Fruit fly (Drosophila melanogaster) whole organism, embryonic: ENCODE results near the gene CG46523.

Experiments
- ATbp ChIP-seq: fragments of 200-800 bp; sonication (Bioruptor generic); optimal IDR thresholded peaks from 2 replicates; lab custom pipeline; 2017; ENCODE audit warnings: missing biosample characterization, mild to moderate bottlenecking, missing genetic modification characterization, missing genetic modification reagents
- Asciz ChIP-seq: fragments of 200-800 bp; sonication (Bioruptor generic); optimal IDR thresholded peaks from 2 replicates; lab custom pipeline; 2017; ENCODE audit warnings: missing biosample characterization, mild to moderate bottlenecking, missing genetic modification characterization, missing genetic modification reagents
- BtbVII ChIP-seq: fragments of 200-800 bp; sonication (Bioruptor generic); optimal IDR thresholded peaks from 3 replicates; lab custom pipeline; 2017; ENCODE audit warnings: missing biosample characterization, mild to moderate bottlenecking, missing genetic modification characterization
- C15 ChIP-seq: fragments of 200-800 bp; sonication (Bioruptor generic); IDR thresholded peaks from 3 replicates; pipeline ENCODE4 v1.3.6; 2022; ENCODE audit warnings: missing biosample characterization, missing genetic modification characterization
- CG12769 ChIP-seq: fragments of 200-800 bp; sonication (Bioruptor generic); optimal IDR thresholded peaks from 2 replicates; lab custom pipeline; 2019; ENCODE audit warnings: missing biosample characterization, mild to moderate bottlenecking, missing genetic modification characterization, moderate library complexity
- CG13894 ChIP-seq: fragments of 200-800 bp; sonication (Bioruptor generic); optimal IDR thresholded peaks from 3 replicates; lab custom pipeline; 2018; ENCODE audit warnings: missing biosample characterization, mild to moderate bottlenecking, missing genetic modification characterization, moderate library complexity
- CG14014 ChIP-seq: fragments of 200-800 bp; sonication (Bioruptor generic); IDR thresholded peaks from 2 replicates; pipeline ENCODE4 v1.3.6; 2022; ENCODE audit warnings: missing biosample characterization, missing genetic modification characterization
- CG14965 ChIP-seq: fragments of 200-800 bp; sonication (Bioruptor generic); optimal IDR thresholded peaks from 2 replicates; lab custom pipeline; 2016; ENCODE audit warnings: missing biosample characterization, missing genetic modification characterization, borderline replicate concordance
- CG16779 ChIP-seq: fragments of 200-800 bp; sonication (Bioruptor generic); IDR thresholded peaks from 2 replicates; pipeline ENCODE4 v1.3.6; 2022; ENCODE audit warnings: missing biosample characterization, missing genetic modification characterization
- CG17361 ChIP-seq: fragments of 200-800 bp; sonication (Bioruptor generic); IDR thresholded peaks from 3 replicates; pipeline ENCODE4 v1.3.6; 2022; ENCODE audit warnings: missing biosample characterization, missing genetic modification characterization
- CG2712 ChIP-seq: fragments of 200-800 bp; optimal IDR thresholded peaks from 3 replicates; lab custom pipeline; 2019; ENCODE audit warnings: missing biosample characterization, mild to moderate bottlenecking, missing genetic modification characterization, moderate library complexity
- CG2889 ChIP-seq: fragments of 200-800 bp; sonication (Bioruptor generic); IDR thresholded peaks from 3 replicates; pipeline ENCODE4 v1.3.6; 2022; ENCODE audit warnings: missing biosample characterization, missing genetic modification characterization
- CG31441 ChIP-seq: fragments of 200-800 bp; sonication (Bioruptor generic); IDR thresholded peaks from 2 replicates; pipeline ENCODE4 v1.3.6; 2022; ENCODE audit warnings: missing biosample characterization, missing genetic modification characterization
- CG3281 ChIP-seq: fragments of 200-800 bp; sonication (Bioruptor generic); optimal IDR thresholded peaks from 3 replicates; lab custom pipeline; 2017; ENCODE audit warnings: missing biosample characterization, mild to moderate bottlenecking, missing genetic modification characterization
- CG33213 ChIP-seq: fragments of 200-800 bp; sonication (Bioruptor generic); optimal IDR thresholded peaks from 3 replicates; lab custom pipeline; 2016; ENCODE audit warnings: missing biosample characterization, missing genetic modification characterization
- CG4282 ChIP-seq: fragments of 200-800 bp; sonication (Bioruptor generic); optimal IDR thresholded peaks from 2 replicates; lab custom pipeline; 2016; ENCODE audit warnings: missing biosample characterization, missing genetic modification characterization
- CG4730 ChIP-seq: fragments of 200-800 bp; sonication (Bioruptor generic); IDR thresholded peaks from 2 replicates; pipeline ENCODE4 v1.3.6; 2022; ENCODE audit warnings: missing biosample characterization, missing genetic modification characterization
- CG6765 ChIP-seq: fragments of 200-800 bp; sonication (Bioruptor generic); optimal IDR thresholded peaks from 3 replicates; lab custom pipeline; 2017; ENCODE audit warnings: missing biosample characterization, mild to moderate bottlenecking, missing genetic modification characterization
- CG7556 ChIP-seq: fragments of 200-800 bp; sonication (Bioruptor generic); optimal IDR thresholded peaks from 2 replicates; lab custom pipeline; 2017; ENCODE audit warnings: missing biosample characterization, mild to moderate bottlenecking, missing genetic modification characterization
- CG8290 ChIP-seq, 3 experiments: fragments of 200-800 bp; sonication (Bioruptor generic); optimal IDR thresholded peaks; 2 replicates each; lab custom pipeline; 2016 to 2019; ENCODE audit warnings: missing biosample characterization in 3 of 3, missing genetic modification characterization in 3 of 3, mild to moderate bottlenecking in 2 of 3, moderate library complexity in 1 of 3
- CG9727 ChIP-seq: fragments of 200-800 bp; sonication (Bioruptor generic); optimal IDR thresholded peaks from 3 replicates; lab custom pipeline; 2017; ENCODE audit warnings: missing biosample characterization, mild to moderate bottlenecking, missing genetic modification characterization
- CTCF ChIP-seq: fragments of 200-800 bp; sonication (Bioruptor generic); optimal IDR thresholded peaks from 2 replicates; lab custom pipeline; 2017; ENCODE audit warnings: missing biosample characterization, mild to moderate bottlenecking, missing genetic modification characterization, moderate library complexity
- CrebB ChIP-seq: fragments of 200-800 bp; sonication (Bioruptor generic); optimal IDR thresholded peaks from 3 replicates; lab custom pipeline; 2018; ENCODE audit warnings: missing biosample characterization, mild to moderate bottlenecking, missing genetic modification characterization
- Dbx ChIP-seq: fragments of 200-800 bp; sonication (Bioruptor generic); IDR thresholded peaks from 3 replicates; pipeline ENCODE4 v1.3.6; 2022; ENCODE audit warnings: missing biosample characterization, missing genetic modification characterization
- E2f2 ChIP-seq: fragments of 200-800 bp; sonication (Bioruptor generic); IDR thresholded peaks from 2 replicates; pipeline ENCODE4 v1.3.6; 2022; ENCODE audit warnings: missing biosample characterization, missing genetic modification characterization
- Fer3 ChIP-seq: fragments of 200-800 bp; sonication (Bioruptor generic); optimal IDR thresholded peaks from 2 replicates; lab custom pipeline; 2018; ENCODE audit warnings: missing biosample characterization, mild to moderate bottlenecking, missing genetic modification characterization, moderate library complexity
- GATAe ChIP-seq: fragments of 200-800 bp; sonication (Bioruptor generic); conservative IDR thresholded peaks from 2 replicates; pipeline ENCODE4 v1.3.6; 2022; ENCODE audit warnings: missing biosample characterization, missing genetic modification characterization
- HLH4C ChIP-seq: fragments of 200-800 bp; sonication (Bioruptor generic); IDR thresholded peaks from 3 replicates; pipeline ENCODE4 v1.3.6; 2022; ENCODE audit warnings: missing biosample characterization, missing genetic modification characterization; ENCODE audit not compliant: partially characterized antibody
- Hmx ChIP-seq: fragments of 200-800 bp; sonication (Bioruptor generic); optimal IDR thresholded peaks from 2 replicates; lab custom pipeline; 2016; ENCODE audit warnings: missing biosample characterization, missing genetic modification characterization
- NC2β ChIP-seq: fragments of 200-800 bp; sonication (Bioruptor generic); optimal IDR thresholded peaks from 2 replicates; lab custom pipeline; 2016; ENCODE audit warnings: missing biosample characterization, missing genetic modification characterization
- Rx ChIP-seq: fragments of 200-800 bp; sonication (Bioruptor generic); IDR thresholded peaks from 2 replicates; pipeline ENCODE4 v1.3.6; 2022; ENCODE audit warnings: missing biosample characterization, missing genetic modification characterization
- Sry-β ChIP-seq: fragments of 200-800 bp; sonication (Bioruptor generic); optimal IDR thresholded peaks from 2 replicates; lab custom pipeline; 2018; ENCODE audit warnings: missing biosample characterization, mild to moderate bottlenecking, missing genetic modification characterization, moderate library complexity
- aop ChIP-seq: fragments of 200-800 bp; sonication (Bioruptor generic); IDR thresholded peaks from 2 replicates; pipeline ENCODE4 v1.3.6; 2022; ENCODE audit warnings: missing biosample characterization, missing genetic modification characterization
- ato ChIP-seq: fragments of 200-800 bp; sonication (Bioruptor generic); IDR thresholded peaks from 2 replicates; pipeline ENCODE4 v1.3.6; 2022; ENCODE audit warnings: missing biosample characterization, missing genetic modification characterization; ENCODE audit not compliant: partially characterized antibody
- dati ChIP-seq: fragments of 200-800 bp; sonication (Bioruptor generic); IDR thresholded peaks from 2 replicates; pipeline ENCODE4 v1.3.6; 2022; ENCODE audit warnings: missing biosample characterization, missing genetic modification characterization
- dm ChIP-seq: fragments of 200-800 bp; sonication (Bioruptor generic); optimal IDR thresholded peaks from 3 replicates; lab custom pipeline; 2016; ENCODE audit warnings: missing biosample characterization, missing genetic modification characterization
- ewg ChIP-seq: fragments of 200-800 bp; sonication (Bioruptor generic); optimal IDR thresholded peaks from 3 replicates; lab custom pipeline; 2017; ENCODE audit warnings: mild to moderate bottlenecking, missing biosample characterization, missing genetic modification reagents, missing genetic modification characterization
- gsb ChIP-seq: fragments of 200-800 bp; sonication (Bioruptor generic); IDR thresholded peaks from 2 replicates; pipeline ENCODE4 v1.3.6; 2022; ENCODE audit warnings: missing biosample characterization, missing genetic modification characterization
- hkb ChIP-seq, 2 experiments: fragments of 200-800 bp in 1 of 2; fragments of >200 bp in 1 of 2; sonication (Bioruptor generic) in 1 of 2; IDR thresholded peaks in 1 of 2; optimal IDR thresholded peaks in 1 of 2; 2 replicates each; pipeline versions ENCODE4 v1.3.6 to Lab custom; 2017 to 2022; ENCODE audit warnings: missing biosample characterization in 1 of 2, missing genetic modification characterization in 1 of 2
- jing ChIP-seq: fragments of 200-800 bp; sonication (Bioruptor generic); optimal IDR thresholded peaks from 2 replicates; lab custom pipeline; 2018; ENCODE audit warnings: missing biosample characterization, mild to moderate bottlenecking, missing genetic modification characterization
- knrl ChIP-seq: fragments of 200-800 bp; sonication (Bioruptor generic); IDR thresholded peaks from 3 replicates; pipeline ENCODE4 v1.3.6; 2022; ENCODE audit warnings: missing biosample characterization, missing genetic modification characterization; ENCODE audit not compliant: partially characterized antibody
- lmd ChIP-seq: fragments of 200-800 bp; sonication (Bioruptor generic); IDR thresholded peaks from 2 replicates; pipeline ENCODE4 v1.3.6; 2022; ENCODE audit warnings: missing biosample characterization, missing genetic modification characterization
- pfk ChIP-seq: fragments of 200-800 bp; sonication (Bioruptor generic); optimal IDR thresholded peaks from 2 replicates; lab custom pipeline; 2018; ENCODE audit warnings: missing biosample characterization, mild to moderate bottlenecking, missing genetic modification characterization, moderate library complexity
- ro ChIP-seq: fragments of 200-800 bp; sonication (Bioruptor generic); IDR thresholded peaks from 2 replicates; pipeline ENCODE4 v1.3.6; 2022; ENCODE audit warnings: missing biosample characterization, missing genetic modification characterization
- run ChIP-seq: fragments of 200-800 bp; sonication (Bioruptor generic); optimal IDR thresholded peaks from 3 replicates; lab custom pipeline; 2018; ENCODE audit warnings: missing biosample characterization, mild to moderate bottlenecking, missing genetic modification characterization
- slp2 ChIP-seq: fragments of 200-800 bp; sonication (Bioruptor generic); optimal IDR thresholded peaks from 2 replicates; lab custom pipeline; 2016; ENCODE audit warnings: missing biosample characterization, missing genetic modification characterization
- stwl ChIP-seq: fragments of 200-800 bp; sonication (Bioruptor generic); optimal IDR thresholded peaks from 3 replicates; lab custom pipeline; 2018; ENCODE audit warnings: missing biosample characterization, mild to moderate bottlenecking, missing genetic modification characterization, moderate library complexity
- tll ChIP-seq, 2 experiments: fragments of 200-800 bp in 1 of 2; fragments of >200 bp in 1 of 2; sonication (Bioruptor generic) in 1 of 2; optimal IDR thresholded peaks; 2 replicates each; lab custom pipeline; 2017 to 2019; ENCODE audit warnings: missing biosample characterization in 2 of 2, missing genetic modification characterization in 2 of 2, mild to moderate bottlenecking in 1 of 2, moderate library complexity in 1 of 2
- trem ChIP-seq: fragments of 200-800 bp; optimal IDR thresholded peaks from 3 replicates; lab custom pipeline; 2019; ENCODE audit warnings: missing biosample characterization, mild to moderate bottlenecking, missing genetic modification characterization, moderate library complexity
- unc-4 ChIP-seq: fragments of 200-800 bp; sonication (Bioruptor generic); IDR thresholded peaks from 2 replicates; pipeline ENCODE4 v1.3.6; 2022; ENCODE audit warnings: missing biosample characterization, missing genetic modification characterization; ENCODE audit not compliant: partially characterized antibody
- wdn ChIP-seq: fragments of 200-800 bp; sonication (Bioruptor generic); IDR thresholded peaks from 2 replicates; pipeline ENCODE4 v1.3.6; 2022; ENCODE audit warnings: missing biosample characterization, missing genetic modification characterization

The CG46523 gene

DNA sequence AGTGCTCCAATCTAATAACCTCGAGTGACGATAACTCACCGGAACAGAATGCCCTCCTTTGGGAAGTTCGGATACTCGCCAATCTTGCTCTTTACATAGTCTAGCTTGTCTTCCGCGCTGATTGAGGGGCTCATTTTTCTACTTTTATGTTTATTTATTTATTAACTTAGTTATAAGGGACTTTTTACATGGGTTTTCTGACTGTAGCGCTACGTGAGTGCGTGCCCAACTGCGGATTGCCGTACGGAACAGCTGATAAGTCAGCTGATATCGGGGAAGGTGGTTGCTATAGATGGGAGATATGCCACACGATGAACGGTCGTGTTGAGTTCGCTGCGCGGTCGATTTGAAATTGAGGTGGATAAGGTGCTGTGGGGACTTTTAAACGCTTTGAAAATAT lies 54.3 kb downstream of the CG46523 start, which contains the start of gene Aprt (continued):
- TF ChIP-seq ato (GFP tag; lab: Robert Waterston, UW) = peak; percentile 63
- no peak for TF ChIP-seq CG17361 (GFP tag; lab: Robert Waterston, UW)
- TF ChIP-seq dati (GFP tag; lab: Robert Waterston, UW) = no peak
- TF ChIP-seq CG2889 (GFP tag; lab: Robert Waterston, UW) = no peak
- TF ChIP-seq wdn (GFP tag; lab: Robert Waterston, UW) = no peak
- TF ChIP-seq unc-4 (GFP tag; lab: Robert Waterston, UW) = peak; percentile 87
- TF ChIP-seq CG14014 = no peak
- peak; percentile 64 for TF ChIP-seq CTCF
- TF ChIP-seq Sry-β (GFP tag; lab: Kevin White, UChicago) = no peak
- TF ChIP-seq trem (tag; lab: Kevin White, UChicago) = peak; percentile 54
- TF ChIP-seq knrl (GFP tag; lab: Robert Waterston, UW) = peak; percentile 67; the same call in 2 of the 3 replicates
- TF ChIP-seq CG14965 (GFP tag; lab: Kevin White, UChicago) = no peak
- no peak for TF ChIP-seq ewg (GFP tag; lab: Kevin White, UChicago)
- TF ChIP-seq GATAe = no peak
- no peak for TF ChIP-seq aop (GFP tag; lab: Robert Waterston, UW)
- no peak for TF ChIP-seq lmd
- TF ChIP-seq tll (GFP tag; optimal IDR thresholded peaks at IDR 0.05; lab: Kevin White, UChicago) = no peak
- no peak for TF ChIP-seq ro
- no peak for TF ChIP-seq BtbVII
- no peak for TF ChIP-seq CG4730 (GFP tag; lab: Robert Waterston, UW)
- TF ChIP-seq jing (GFP tag; lab: Kevin White, UChicago) = no peak
- TF ChIP-seq CG8290 (GFP tag; optimal IDR thresholded peaks at IDR 0.05; lab: Kevin White, UChicago) = no peak
- peak in 1 of 2 experiments; percentile 42 for TF ChIP-seq CG8290 (tag; optimal IDR thresholded peaks at IDR 0.05; lab: Kevin White, UChicago)
- no peak for TF ChIP-seq dm (GFP tag; lab: Kevin White, UChicago)
- TF ChIP-seq slp2 = no peak
- TF ChIP-seq Hmx (GFP tag; lab: Kevin White, UChicago) = no peak
- no peak for TF ChIP-seq CG12769 (tag; lab: Kevin White, UChicago)
- TF ChIP-seq CG4282 (GFP tag; lab: Kevin White, UChicago) = no peak
- no peak for TF ChIP-seq pfk (GFP tag; lab: Kevin White, UChicago)
- no peak for TF ChIP-seq hkb (optimal IDR thresholded peaks at IDR 0.05; lab: Kevin White, UChicago)
- 0 out of 2 replicates have a peak, but pooled peaks have one; percentile 6 for TF ChIP-seq hkb (GFP tag; IDR thresholded peaks at IDR 0.05; lab: Robert Waterston, UW)
- TF ChIP-seq run (tag; lab: Kevin White, UChicago) = no peak
- peak; percentile 34; the same call in 1 of the 2 replicates for TF ChIP-seq CG31441
- no peak for TF ChIP-seq ATbp (GFP tag; lab: Kevin White, UChicago)
- no peak for TF ChIP-seq C15 (GFP tag; lab: Robert Waterston, UW)
- no peak for TF ChIP-seq CG2712 (tag; lab: Kevin White, UChicago)
- TF ChIP-seq stwl = peak; percentile 12
- no peak for TF ChIP-seq Fer3
- no peak for TF ChIP-seq CG16779
- TF ChIP-seq CG9727 (GFP tag; lab: Kevin White, UChicago) = peak; percentile 17
- TF ChIP-seq Dbx (GFP tag; lab: Robert Waterston, UW) = no peak
- TF ChIP-seq Asciz (GFP tag; lab: Kevin White, UChicago) = no peak
- TF ChIP-seq Rx (GFP tag; lab: Robert Waterston, UW) = no peak
- TF ChIP-seq gsb (GFP tag; lab: Robert Waterston, UW) = no peak
- TF ChIP-seq CG13894 (tag; lab: Kevin White, UChicago) = peak; percentile 19
- TF ChIP-seq E2f2 (GFP tag; lab: Robert Waterston, UW) = peak; percentile 96
- TF ChIP-seq NC2β (GFP tag; lab: Kevin White, UChicago) = no peak
- no peak for TF ChIP-seq CG3281 (GFP tag; lab: Kevin White, UChicago)
- no peak for TF ChIP-seq CG6765 (GFP tag; lab: Kevin White, UChicago)
- peak; percentile 32 for TF ChIP-seq CrebB (tag; lab: Kevin White, UChicago)
- TF ChIP-seq CG7556 = no peak
- no peak for TF ChIP-seq CG33213 (GFP tag; lab: Kevin White, UChicago)
- TF ChIP-seq HLH4C (GFP tag; lab: Robert Waterston, UW) = peak; percentile 52; the same call in 2 of the 3 replicates
